Fruit fly (Drosophila melanogaster) whole organism, adult: ENCODE data around the gene cyr.

ENCODE experiments used
- CG11617 ChIP-seq: fragments of 200-800 bp; sonication (Bioruptor generic); optimal IDR thresholded peaks from 2 replicates; lab custom pipeline; 2017; ENCODE audit warnings: mild to moderate bottlenecking, missing biosample characterization, missing genetic modification reagents, missing genetic modification characterization
- CG12768 ChIP-seq: fragments of 200-800 bp; sonication (Bioruptor generic); optimal IDR thresholded peaks from 2 replicates; lab custom pipeline; 2017; ENCODE audit warnings: missing biosample characterization, missing genetic modification characterization, mild to moderate bottlenecking, moderate library complexity, missing genetic modification reagents
- CG14711 ChIP-seq: fragments of 200-800 bp; sonication (Bioruptor generic); optimal IDR thresholded peaks from 2 replicates; lab custom pipeline; 2018; ENCODE audit warnings: missing biosample characterization, mild to moderate bottlenecking, missing genetic modification characterization, moderate library complexity
- CG1620 ChIP-seq: fragments of 200-800 bp; sonication (Bioruptor generic); optimal IDR thresholded peaks from 2 replicates; lab custom pipeline; 2016; ENCODE audit warnings: missing biosample characterization, missing genetic modification characterization
- CG33017 ChIP-seq: fragments of 200-800 bp; sonication (Bioruptor generic); optimal IDR thresholded peaks from 2 replicates; lab custom pipeline; 2018; ENCODE audit warnings: missing biosample characterization, mild to moderate bottlenecking, missing genetic modification characterization, moderate library complexity
- CG5204 ChIP-seq: fragments of 200-800 bp; sonication (Bioruptor generic); optimal IDR thresholded peaks from 2 replicates; lab custom pipeline; 2016; ENCODE audit warnings: missing biosample characterization, missing genetic modification characterization
- CG7045 ChIP-seq: fragments of 200-800 bp; sonication (Bioruptor generic); optimal IDR thresholded peaks from 2 replicates; lab custom pipeline; 2017; ENCODE audit warnings: missing biosample characterization, mild to moderate bottlenecking, missing genetic modification characterization
- CG7101 ChIP-seq: fragments of 200-800 bp; sonication (Bioruptor generic); optimal IDR thresholded peaks from 2 replicates; lab custom pipeline; 2018; ENCODE audit warnings: missing biosample characterization, mild to moderate bottlenecking, missing genetic modification characterization, moderate library complexity
- Clk ChIP-seq: fragments of 200-800 bp; sonication (Bioruptor generic); optimal IDR thresholded peaks from 2 replicates; lab custom pipeline; 2017; ENCODE audit warnings: missing biosample characterization, missing genetic modification characterization
- Crg-1 ChIP-seq: fragments of 200-800 bp; sonication (Bioruptor generic); optimal IDR thresholded peaks from 2 replicates; lab custom pipeline; 2016; ENCODE audit warnings: missing biosample characterization, missing genetic modification characterization
- Hr96 ChIP-seq: fragments of 200-800 bp; sonication (Bioruptor generic); optimal IDR thresholded peaks from 2 replicates; lab custom pipeline; 2016; ENCODE audit warnings: missing biosample characterization, missing genetic modification characterization
- Mnt ChIP-seq: fragments of 200-800 bp; sonication (Bioruptor generic); optimal IDR thresholded peaks from 2 replicates; lab custom pipeline; 2016; ENCODE audit warnings: missing biosample characterization, mild to moderate bottlenecking, missing genetic modification characterization
- bab1 ChIP-seq: fragments of 200-800 bp; sonication (Bioruptor generic); optimal IDR thresholded peaks from 3 replicates; lab custom pipeline; 2019; ENCODE audit warnings: missing biosample characterization, mild to moderate bottlenecking, missing genetic modification characterization, moderate library complexity
- cic ChIP-seq: fragments of 200-800 bp; sonication (Bioruptor generic); optimal IDR thresholded peaks from 2 replicates; lab custom pipeline; 2017; ENCODE audit warnings: missing biosample characterization, mild to moderate bottlenecking, missing genetic modification characterization, moderate library complexity
- cnc ChIP-seq, 2 experiments: fragments of >200 bp; optimal IDR thresholded peaks; 2 replicates each; lab custom pipeline; 2017
- kay ChIP-seq: fragments of 200-800 bp; sonication (Bioruptor generic); peaks from one replicate; lab custom pipeline; 2016; ENCODE audit warnings: missing biosample characterization, missing genetic modification characterization, borderline replicate concordance
- ovo ChIP-seq: fragments of 200-800 bp; sonication (Bioruptor generic); optimal IDR thresholded peaks from 2 replicates; lab custom pipeline; 2016; ENCODE audit warnings: missing biosample characterization, missing genetic modification characterization
- pad ChIP-seq: fragments of 200-800 bp; sonication (Bioruptor generic); optimal IDR thresholded peaks from 3 replicates; lab custom pipeline; 2017; ENCODE audit warnings: missing biosample characterization, missing genetic modification characterization, mild to moderate bottlenecking, moderate library complexity, missing genetic modification reagents
- tj ChIP-seq: fragments of 200-800 bp; sonication (Bioruptor generic); optimal IDR thresholded peaks from 3 replicates; lab custom pipeline; 2017; ENCODE audit warnings: missing biosample characterization, mild to moderate bottlenecking, missing genetic modification characterization, moderate library complexity
- toe ChIP-seq: fragments of 200-800 bp; sonication (Bioruptor generic); optimal IDR thresholded peaks from 2 replicates; lab custom pipeline; 2016; ENCODE audit warnings: missing biosample characterization, missing genetic modification characterization

The cyr gene

DNA sequence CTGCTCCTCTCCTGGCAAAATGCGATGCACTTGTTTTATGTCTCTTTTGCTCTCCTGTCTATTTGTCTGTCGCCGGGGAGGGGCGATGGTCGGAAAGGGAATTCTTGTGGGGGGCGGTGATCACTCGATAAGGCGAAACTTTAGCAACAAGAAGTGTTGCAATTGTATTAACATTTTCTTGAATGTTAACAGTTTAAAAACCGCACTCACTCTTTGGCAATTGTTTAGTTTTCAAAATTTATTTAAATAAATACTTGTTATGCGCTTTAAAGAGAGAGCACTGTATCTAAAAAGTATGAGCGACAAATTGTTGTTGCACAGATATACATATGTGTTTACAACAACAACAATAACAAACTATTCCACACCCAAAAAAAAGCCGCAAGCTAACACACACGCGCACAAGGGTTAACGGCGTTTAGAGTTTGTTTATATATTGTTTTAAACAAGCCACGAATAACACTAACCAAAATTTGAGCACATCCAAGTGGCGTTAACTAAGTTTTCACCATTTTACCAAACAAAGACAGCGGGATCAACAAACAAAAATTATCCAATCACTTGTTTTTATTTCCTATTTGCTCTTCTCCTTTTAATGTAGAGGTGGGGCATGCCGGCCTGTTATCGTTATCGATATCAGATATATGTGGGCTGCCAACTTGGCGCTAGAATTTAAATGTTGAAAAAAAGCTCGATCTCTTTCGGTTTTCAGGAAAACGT, 33.9 kb downstream of the cyr start, which contains the start of gene CG2258:
CG2258 (minus strand) TSS at position 617 of the 720 bp plus-strand sequence.
- TF ChIP-seq CG14711 (peak; percentile 95), cic (peak; percentile 59), Hr96 (no peak), CG11617 (GFP tag; lab: Kevin White, UChicago) (peak; percentile 88), CG33017 (tag; lab: Kevin White, UChicago) (peak; percentile 97), CG7101 (tag; lab: Kevin White, UChicago) (peak; percentile 98), ovo (GFP tag; lab: Kevin White, UChicago) (peak; percentile 82), bab1 (GFP tag; lab: Kevin White, UChicago) (peak; percentile 97), toe (GFP tag; lab: Kevin White, UChicago) (peak; percentile 89), CG7045 (peak; percentile 92), cnc (optimal IDR thresholded peaks at IDR 0.05; lab: Kevin White, UChicago) (no peak), CG5204 (peak; percentile 87), CG1620 (GFP tag; lab: Kevin White, UChicago) (peak; percentile 88), Crg-1 (GFP tag; lab: Kevin White, UChicago) (peak; percentile 91), tj (GFP tag; lab: Kevin White, UChicago) (peak; percentile 71), Mnt (GFP tag; lab: Kevin White, UChicago) (peak; percentile 89), kay (GFP tag; lab: Kevin White, UChicago) (no peak), pad (peak; percentile 90), CG12768 (peak; percentile 93), Clk (GFP tag; lab: Kevin White, UChicago) (peak; percentile 83)

DNA sequence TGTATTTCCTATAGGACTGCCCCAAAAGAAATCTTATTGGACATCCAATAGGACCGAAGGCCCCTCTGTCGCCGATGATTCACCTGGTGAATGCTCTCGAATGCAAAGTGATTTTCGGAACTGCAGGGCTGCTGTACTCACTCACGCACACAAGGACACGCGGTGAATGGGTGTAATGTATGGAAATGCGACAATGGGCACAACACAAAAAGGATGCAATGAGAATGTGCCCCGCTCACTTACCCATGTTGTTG, 34.8 kb downstream of the cyr start:
- TF ChIP-seq CG14711 (no peak), CG7045 (no peak), CG7101 (tag; lab: Kevin White, UChicago) (no peak), cic (no peak), toe (GFP tag; lab: Kevin White, UChicago) (no peak), Clk (GFP tag; lab: Kevin White, UChicago) (no peak), kay (GFP tag; lab: Kevin White, UChicago) (no peak), bab1 (GFP tag; lab: Kevin White, UChicago) (no peak), Crg-1 (GFP tag; lab: Kevin White, UChicago) (no peak), CG33017 (tag; lab: Kevin White, UChicago) (no peak), Hr96 (no peak), CG1620 (GFP tag; lab: Kevin White, UChicago) (no peak), CG5204 (no peak), ovo (GFP tag; lab: Kevin White, UChicago) (no peak)

DNA sequence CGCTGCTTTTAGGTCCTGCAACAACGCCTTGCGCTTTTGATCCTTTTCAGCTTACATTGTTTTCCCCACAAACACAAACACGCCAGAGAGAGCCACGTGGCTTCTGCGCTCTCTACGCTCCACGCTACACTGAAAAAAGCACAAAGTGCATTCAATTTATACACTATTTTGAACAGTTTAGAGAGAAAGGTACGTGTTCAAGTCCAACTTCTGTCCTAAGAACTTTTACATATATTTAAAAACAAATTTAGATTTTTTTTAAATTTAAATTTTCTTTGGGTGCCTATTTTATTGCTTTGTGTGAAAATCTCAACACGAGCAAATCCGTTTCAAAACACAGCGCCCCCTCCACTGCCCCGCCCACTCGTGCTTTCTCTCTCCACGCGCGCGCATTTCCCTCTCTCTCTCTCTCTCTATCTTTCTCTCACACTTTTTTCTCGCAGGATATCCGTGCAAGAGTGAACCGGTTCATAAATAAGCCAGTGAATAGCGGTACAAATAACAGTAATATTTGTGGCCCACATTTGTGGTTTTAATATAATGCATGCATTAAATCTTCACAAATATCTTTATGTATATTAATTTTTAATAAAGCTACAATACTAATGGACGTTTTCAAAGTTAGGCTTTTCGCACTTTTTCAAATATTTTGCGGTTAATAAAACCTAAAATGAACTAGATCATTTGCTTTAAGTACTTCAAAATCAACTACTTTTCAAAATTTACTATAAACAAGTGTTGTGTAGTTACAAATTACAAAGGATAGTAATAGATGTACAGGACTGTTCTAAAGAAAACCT, 35.3 kb downstream of the cyr start:
- no peak for TF ChIP-seq cnc (optimal IDR thresholded peaks at IDR 0.05; lab: Kevin White, UChicago)
- TF ChIP-seq kay (GFP tag; lab: Kevin White, UChicago): no peak
- peak; percentile 41 for TF ChIP-seq tj (GFP tag; lab: Kevin White, UChicago)
- TF ChIP-seq CG1620 (GFP tag; lab: Kevin White, UChicago): peak; percentile 16
- no peak for TF ChIP-seq Hr96
- TF ChIP-seq ovo (GFP tag; lab: Kevin White, UChicago): peak; percentile 10
- TF ChIP-seq toe (GFP tag; lab: Kevin White, UChicago): no peak
- peak; percentile 52 for TF ChIP-seq CG12768
- TF ChIP-seq CG11617 (GFP tag; lab: Kevin White, UChicago): peak; percentile 66
- peak; percentile 60 for TF ChIP-seq Clk (GFP tag; lab: Kevin White, UChicago)
- TF ChIP-seq CG7045: peak; percentile 65
- peak; percentile 69 for TF ChIP-seq CG14711
- TF ChIP-seq cic: no peak
- TF ChIP-seq CG5204: peak; percentile 6
- TF ChIP-seq bab1 (GFP tag; lab: Kevin White, UChicago): peak; percentile 12
- TF ChIP-seq CG33017 (tag; lab: Kevin White, UChicago): peak; percentile 64
- TF ChIP-seq Crg-1 (GFP tag; lab: Kevin White, UChicago): no peak
- TF ChIP-seq Mnt (GFP tag; lab: Kevin White, UChicago): peak; percentile 68
- TF ChIP-seq CG7101 (tag; lab: Kevin White, UChicago): peak; percentile 76
- TF ChIP-seq pad: peak; percentile 34

DNA sequence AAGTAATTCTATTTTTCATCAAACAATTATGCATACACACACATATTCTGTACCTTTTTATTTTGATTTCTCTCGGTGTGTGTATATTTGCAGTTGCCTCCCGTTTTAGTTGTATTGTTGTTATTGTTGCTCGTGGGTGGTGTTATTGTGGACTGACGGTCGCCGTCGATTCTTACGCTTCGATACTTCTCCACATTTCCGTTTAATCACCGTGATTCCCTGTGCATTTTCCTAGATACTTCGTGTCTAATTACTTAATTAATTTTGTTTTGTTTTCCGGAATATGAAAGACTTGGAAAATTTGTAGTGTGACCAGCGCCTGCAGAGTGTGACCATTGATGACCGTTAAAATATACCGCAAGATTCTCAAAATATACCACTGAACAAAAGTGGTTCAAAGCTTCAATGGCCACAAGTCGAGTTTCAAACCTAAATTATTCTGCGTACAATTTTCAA, 41.8 kb downstream of the cyr start, which contains the start of gene UbcE2H:
UbcE2H (minus strand) TSS at position 343 of the 456 bp plus-strand sequence.
- no peak for TF ChIP-seq CG12768
- TF ChIP-seq Clk (GFP tag; lab: Kevin White, UChicago): no peak
- TF ChIP-seq bab1 (GFP tag; lab: Kevin White, UChicago): peak; percentile 60
- no peak for TF ChIP-seq cic
- TF ChIP-seq CG11617 (GFP tag; lab: Kevin White, UChicago): no peak
- no peak for TF ChIP-seq CG7101 (tag; lab: Kevin White, UChicago)
- TF ChIP-seq toe (GFP tag; lab: Kevin White, UChicago): no peak
- TF ChIP-seq CG5204: no peak
- TF ChIP-seq CG14711: peak; percentile 10
- TF ChIP-seq cnc (optimal IDR thresholded peaks at IDR 0.05; lab: Kevin White, UChicago): no peak
- TF ChIP-seq ovo (GFP tag; lab: Kevin White, UChicago): no peak
- no peak for TF ChIP-seq CG7045

DNA sequence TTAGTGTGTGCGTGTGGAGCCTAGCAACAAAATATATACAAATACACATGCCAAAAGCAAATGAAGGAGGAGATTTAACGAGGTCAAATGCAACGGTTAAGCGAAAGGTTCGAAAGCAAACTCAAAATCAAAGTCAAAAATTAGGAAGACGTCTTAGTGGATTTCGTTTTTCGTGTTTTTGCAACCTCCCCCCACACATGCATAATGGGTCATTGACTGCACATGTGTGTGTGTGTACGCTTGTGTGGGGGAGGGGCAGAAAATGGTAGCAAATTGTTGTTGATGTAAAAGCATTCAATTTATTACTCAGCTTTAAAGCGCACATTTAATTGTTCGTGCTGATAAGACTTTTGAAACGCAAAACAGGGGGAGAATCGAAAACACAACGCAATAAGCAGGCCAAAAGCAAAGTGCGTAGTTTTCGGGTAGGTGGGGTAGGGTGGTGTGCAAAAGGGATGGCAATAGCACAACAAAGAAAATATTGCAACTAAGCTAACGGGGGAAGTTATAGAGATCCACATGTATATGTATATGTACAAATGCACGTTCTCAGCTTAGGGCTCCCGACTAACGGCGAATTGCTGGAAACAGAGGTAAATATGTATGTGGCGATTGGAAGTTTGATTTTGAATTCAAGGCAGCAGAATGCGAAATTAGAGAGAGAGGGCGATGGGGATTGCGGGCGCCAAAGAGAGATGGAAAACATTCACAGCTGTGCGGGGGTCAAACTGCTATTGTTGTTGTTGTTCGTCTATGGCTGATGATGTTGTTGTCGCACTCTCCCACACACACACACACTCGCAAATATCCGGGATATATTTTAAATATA, 42.4 kb downstream of the cyr start:
- TF ChIP-seq ovo (GFP tag; lab: Kevin White, UChicago) (peak; percentile 98), Crg-1 (GFP tag; lab: Kevin White, UChicago) (no peak), pad (peak; percentile 98), CG5204 (no peak), kay (GFP tag; lab: Kevin White, UChicago) (no peak), CG11617 (GFP tag; lab: Kevin White, UChicago) (no peak), CG7045 (no peak), cic (no peak), bab1 (GFP tag; lab: Kevin White, UChicago) (no peak), Hr96 (no peak), Clk (GFP tag; lab: Kevin White, UChicago) (no peak), tj (GFP tag; lab: Kevin White, UChicago) (peak; percentile 80), CG33017 (tag; lab: Kevin White, UChicago) (no peak), CG12768 (no peak), CG14711 (no peak), CG7101 (tag; lab: Kevin White, UChicago) (no peak), Mnt (GFP tag; lab: Kevin White, UChicago) (peak; percentile 65)
